Worm (Caenorhabditis elegans): ENCODE data around the gene T24E12.6.

- TF ChIP-seq nhr-12 (tag; optimal IDR thresholded peaks at IDR 0.05) (no peak), unc-62 (GFP tag; optimal IDR thresholded peaks at IDR 0.05) (no peak), unc-39 (tag; optimal IDR thresholded peaks at IDR 0.05) (no peak), egl-27 (tag; optimal IDR thresholded peaks at IDR 0.05) (no peak), ztf-11 (tag; optimal IDR thresholded peaks at IDR 0.05) (no peak), lin-13 (GFP tag; optimal IDR thresholded peaks at IDR 0.05) (no peak), R02D3.7 (tag; optimal IDR thresholded peaks at IDR 0.05) (no peak)
Observed at ce11 chrII:3785257-3785656, 23.8 kb upstream of the T24E12.6 start, which contains the start of gene T24E12.1.

All from whole organism, L2 larva.